Worm (Caenorhabditis elegans): ENCODE results near the gene pqn-2.

The pqn-2 gene

ce11 chrV:10341905-10342328 lies 40.3 kb upstream of the pqn-2 start, which contains the start of gene K07C5.13:
TSS of gene K07C5.13 (plus strand) at chrV:10342055.
- TF ChIP-seq blmp-1 (tag; optimal IDR thresholded peaks at IDR 0.05) (peak; percentile 61), F16B12.6 (tag; optimal IDR thresholded peaks at IDR 0.05) (peak; percentile 28), irx-1 (tag; optimal IDR thresholded peaks at IDR 0.05) (peak; percentile 79), lir-3 (tag; optimal IDR thresholded peaks at IDR 0.05; ENCODE audit: poor library complexity) (peak; percentile 49), efl-1 (optimal IDR thresholded peaks at IDR 0.05) (peak; percentile 64 to 72), efl-1 (GFP tag; optimal IDR thresholded peaks at IDR 0.05 in 1 of 2) (peak; percentile 57 to 97), egl-13 (tag; optimal IDR thresholded peaks at IDR 0.05) (peak; percentile 74), rnt-1 (tag; optimal IDR thresholded peaks at IDR 0.05) (peak; percentile 85), nhr-85 (tag) (peak; percentile 85), ztf-11 (tag; optimal IDR thresholded peaks at IDR 0.05) (peak in 1 of 2 experiments; percentile 64), nhr-19 (GFP tag; conservative IDR thresholded peaks at IDR 0.05) (peak; percentile 86), fkh-8 (tag; optimal IDR thresholded peaks at IDR 0.05) (peak; percentile 24), zip-4 (GFP tag; optimal IDR thresholded peaks at IDR 0.05) (peak; percentile 62), mep-1 (tag; optimal IDR thresholded peaks at IDR 0.05) (peak; percentile 16), mab-9 (GFP tag; IDR thresholded peaks at IDR 0.05) (peak; percentile 84), pax-3 (tag; optimal IDR thresholded peaks at IDR 0.05) (peak; percentile 51), unc-86 (tag; optimal IDR thresholded peaks at IDR 0.05) (peak; percentile 72), nhr-71 (tag; optimal IDR thresholded peaks at IDR 0.05) (peak; percentile 86), isw-1 (GFP tag; IDR thresholded peaks at IDR 0.05) (peak; percentile 74), dsc-1 (tag; optimal IDR thresholded peaks at IDR 0.05) (peak; percentile 83), lsy-2 (tag; optimal IDR thresholded peaks at IDR 0.05) (peak; percentile 70 to 71), ceh-8 (GFP tag; optimal IDR thresholded peaks at IDR 0.05) (peak; percentile 19), lin-14 (GFP tag; optimal IDR thresholded peaks at IDR 0.05) (peak; percentile 84), efl-3 (GFP tag; optimal IDR thresholded peaks at IDR 0.05) (peak; percentile 55), ama-1 (optimal IDR thresholded peaks at IDR 0.05) (peak; percentile 5), xbp-1 (tag; optimal IDR thresholded peaks at IDR 0.05) (peak; percentile 80), ceh-88 (GFP tag; IDR thresholded peaks at IDR 0.05) (peak; percentile 57), dpl-1 (GFP tag; optimal IDR thresholded peaks at IDR 0.05) (peak; percentile 44 to 72 (median 72)), snu-23 (GFP tag; optimal IDR thresholded peaks at IDR 0.05) (peak; percentile 81), C34B4.2 (tag; optimal IDR thresholded peaks at IDR 0.05) (peak; percentile 10), nhr-20 (tag; optimal IDR thresholded peaks at IDR 0.05) (peak; percentile 78), mdl-1 (tag; optimal IDR thresholded peaks at IDR 0.05) (peak in 1 of 2 experiments; percentile 18), sox-4 (tag; optimal IDR thresholded peaks at IDR 0.05) (peak; percentile 36), unc-98 (GFP tag; IDR thresholded peaks at IDR 0.05) (peak; percentile 73), C04F5.9 (tag; optimal IDR thresholded peaks at IDR 0.05) (peak; percentile 17), swsn-7 (tag; optimal IDR thresholded peaks at IDR 0.05) (peak; percentile 88), lin-13 (GFP tag; optimal IDR thresholded peaks at IDR 0.05) (peak; percentile 58), fkh-4 (tag; optimal IDR thresholded peaks at IDR 0.05; ENCODE audit: borderline replicate concordance) (peak; percentile 55), lin-15B (tag; optimal IDR thresholded peaks at IDR 0.05) (peak; percentile 42), elt-3 (tag; optimal IDR thresholded peaks at IDR 0.05) (peak in 1 of 6 experiments; percentile 29), ceh-82 (tag; optimal IDR thresholded peaks at IDR 0.05) (peak; percentile 26 to 74 (median 58)), elt-2 (tag; optimal IDR thresholded peaks at IDR 0.05) (peak; percentile 41), lin-39 (tag; optimal IDR thresholded peaks at IDR 0.05) (peak; percentile 52), tbx-2 (tag; optimal IDR thresholded peaks at IDR 0.05) (peak; percentile 77), nhr-47 (tag; optimal IDR thresholded peaks at IDR 0.05) (peak; percentile 87), aly-2 (tag; optimal IDR thresholded peaks at IDR 0.05) (peak; percentile 31), lin-35 (GFP tag; optimal IDR thresholded peaks at IDR 0.05) (peak; percentile 38 to 76), unc-130 (tag; optimal IDR thresholded peaks at IDR 0.05) (peak; percentile 47), sup-37 (GFP tag; optimal IDR thresholded peaks at IDR 0.05) (peak; percentile 47), nhr-90 (tag; optimal IDR thresholded peaks at IDR 0.05; ENCODE audit: poor library complexity) (peak; percentile 81), grh-1 (GFP tag; IDR thresholded peaks at IDR 0.05) (peak; percentile 89)

All from whole organism, L1 larva.